Fruit fly (Drosophila melanogaster) whole organism, embryonic: Measurements from ENCODE around the gene Gem2.

Source experiments
- Awh ChIP-seq: fragments of 200-800 bp; sonication (Bioruptor generic); IDR thresholded peaks from 2 replicates; pipeline ENCODE4, ENCODE4 v1.3.6; 2022; ENCODE audit warnings: missing biosample characterization, missing genetic modification characterization
- Blimp-1 ChIP-seq: fragments of 200-800 bp; sonication (Bioruptor generic); optimal IDR thresholded peaks from 3 replicates; lab custom pipeline; 2018; ENCODE audit warnings: missing biosample characterization, missing genetic modification characterization, mild to moderate bottlenecking, moderate library complexity, missing genetic modification reagents
- C15 ChIP-seq: fragments of 200-800 bp; sonication (Bioruptor generic); IDR thresholded peaks from 3 replicates; pipeline ENCODE4 v1.3.6; 2022; ENCODE audit warnings: missing biosample characterization, missing genetic modification characterization
- CG10147 ChIP-seq: fragments of 200-800 bp; sonication (Bioruptor generic); optimal IDR thresholded peaks from 2 replicates; lab custom pipeline; 2019; ENCODE audit warnings: missing biosample characterization, mild to moderate bottlenecking, missing genetic modification characterization, moderate library complexity
- CG10565 ChIP-seq: fragments of 200-800 bp; sonication (Bioruptor generic); optimal IDR thresholded peaks from 3 replicates; lab custom pipeline; 2016; ENCODE audit warnings: missing biosample characterization, mild to moderate bottlenecking, missing genetic modification characterization
- CG10959 ChIP-seq: fragments of 200-800 bp; sonication (Bioruptor generic); IDR thresholded peaks from 2 replicates; pipeline ENCODE4 v1.3.6; 2022; ENCODE audit warnings: missing biosample characterization, missing genetic modification characterization
- CG11504 ChIP-seq: fragments of 200-800 bp; sonication (Bioruptor generic); optimal IDR thresholded peaks from 3 replicates; lab custom pipeline; 2019; ENCODE audit warnings: missing biosample characterization, mild to moderate bottlenecking, missing genetic modification characterization, moderate library complexity
- CG12299 ChIP-seq: fragments of 200-800 bp; sonication (Bioruptor generic); optimal IDR thresholded peaks from 2 replicates; lab custom pipeline; 2018; ENCODE audit warnings: missing biosample characterization, mild to moderate bottlenecking, missing genetic modification characterization
- CG12391 ChIP-seq: fragments of 200-800 bp; sonication (Bioruptor generic); optimal IDR thresholded peaks from 3 replicates; lab custom pipeline; 2018; ENCODE audit warnings: missing biosample characterization, mild to moderate bottlenecking, missing genetic modification characterization, moderate library complexity
- CG15601 ChIP-seq: fragments of 200-800 bp; sonication (Bioruptor generic); optimal IDR thresholded peaks from 3 replicates; lab custom pipeline; 2019; ENCODE audit warnings: missing biosample characterization, mild to moderate bottlenecking, missing genetic modification characterization, moderate library complexity
- CG17361 ChIP-seq: fragments of 200-800 bp; sonication (Bioruptor generic); IDR thresholded peaks from 3 replicates; pipeline ENCODE4 v1.3.6; 2022; ENCODE audit warnings: missing biosample characterization, missing genetic modification characterization
- CG30020 ChIP-seq: fragments of 200-800 bp; optimal IDR thresholded peaks from 2 replicates; lab custom pipeline; 2019; ENCODE audit warnings: missing biosample characterization, mild to moderate bottlenecking, missing genetic modification characterization, moderate library complexity
- CG32532 ChIP-seq: fragments of 200-800 bp; sonication (Bioruptor generic); IDR thresholded peaks from 2 replicates; pipeline ENCODE4 v1.3.6; 2022; ENCODE audit warnings: missing biosample characterization, missing genetic modification characterization
- CG32767 ChIP-seq: fragments of 200-800 bp; sonication (Bioruptor generic); IDR thresholded peaks from 2 replicates; pipeline ENCODE4 v1.3.6; 2022; ENCODE audit warnings: missing biosample characterization, missing genetic modification characterization
- CG5953 ChIP-seq: fragments of 200-800 bp; sonication (Bioruptor generic); IDR thresholded peaks from 2 replicates; pipeline ENCODE4 v1.3.6; 2022; ENCODE audit warnings: missing biosample characterization, missing genetic modification characterization
- CG7357 ChIP-seq: fragments of 200-800 bp; sonication (Bioruptor generic); IDR thresholded peaks from 3 replicates; pipeline ENCODE4 v1.3.6; 2022; ENCODE audit warnings: missing biosample characterization, missing genetic modification characterization
- CG7963 ChIP-seq: fragments of 200-800 bp; sonication (Bioruptor generic); IDR thresholded peaks from 3 replicates; pipeline ENCODE4 v1.3.6; 2022; ENCODE audit warnings: missing biosample characterization, missing genetic modification characterization; ENCODE audit not compliant: partially characterized antibody
- Chrac-16 ChIP-seq: fragments of 200-800 bp; sonication (Bioruptor generic); optimal IDR thresholded peaks from 3 replicates; lab custom pipeline; 2016; ENCODE audit warnings: missing biosample characterization, missing genetic modification characterization
- CkIIα-i1 ChIP-seq: fragments of 200-800 bp; sonication (Bioruptor generic); IDR thresholded peaks from 2 replicates; pipeline ENCODE4 v1.3.6; 2022; ENCODE audit warnings: missing biosample characterization, missing genetic modification characterization
- CrebB ChIP-seq: fragments of 200-800 bp; sonication (Bioruptor generic); optimal IDR thresholded peaks from 3 replicates; lab custom pipeline; 2018; ENCODE audit warnings: missing biosample characterization, mild to moderate bottlenecking, missing genetic modification characterization
- Drgx ChIP-seq: fragments of 200-800 bp; sonication (Bioruptor generic); IDR thresholded peaks from 2 replicates; pipeline ENCODE4 v1.3.6; 2022; ENCODE audit warnings: missing biosample characterization, missing genetic modification characterization
- E2f2 ChIP-seq: fragments of 200-800 bp; sonication (Bioruptor generic); IDR thresholded peaks from 2 replicates; pipeline ENCODE4 v1.3.6; 2022; ENCODE audit warnings: missing biosample characterization, missing genetic modification characterization
- Fer3 ChIP-seq: fragments of 200-800 bp; sonication (Bioruptor generic); optimal IDR thresholded peaks from 2 replicates; lab custom pipeline; 2018; ENCODE audit warnings: missing biosample characterization, mild to moderate bottlenecking, missing genetic modification characterization, moderate library complexity
- Hr78 ChIP-seq, 2 experiments: fragments of 200-800 bp in 1 of 2; fragments of >200 bp in 1 of 2; sonication (Bioruptor generic) in 1 of 2; optimal IDR thresholded peaks; 2 replicates each; lab custom pipeline; 2017 to 2019; ENCODE audit warnings: missing biosample characterization in 2 of 2, missing genetic modification characterization in 2 of 2, mild to moderate bottlenecking in 1 of 2, moderate library complexity in 1 of 2
- Hsf ChIP-seq: fragments of 200-800 bp; sonication (Bioruptor generic); optimal IDR thresholded peaks from 3 replicates; lab custom pipeline; 2016; ENCODE audit warnings: missing biosample characterization, missing genetic modification characterization
- Med ChIP-seq: fragments of 200-800 bp; sonication (Bioruptor generic); peaks from one replicate; lab custom pipeline; 2016; ENCODE audit warnings: missing biosample characterization, missing genetic modification characterization, mild to moderate bottlenecking, inconsistent platforms, moderate library complexity
- Meics ChIP-seq: fragments of 200-800 bp; sonication (Bioruptor generic); optimal IDR thresholded peaks from 2 replicates; lab custom pipeline; 2017; ENCODE audit warnings: missing biosample characterization, mild to moderate bottlenecking, missing genetic modification characterization
- Oaz ChIP-seq: fragments of 200-800 bp; sonication (Bioruptor generic); IDR thresholded peaks from 2 replicates; pipeline ENCODE4 v1.3.6; 2022; ENCODE audit warnings: missing biosample characterization, missing genetic modification characterization
- PHDP ChIP-seq: fragments of 200-800 bp; sonication (Bioruptor generic); optimal IDR thresholded peaks from 3 replicates; lab custom pipeline; 2018; ENCODE audit warnings: missing biosample characterization, mild to moderate bottlenecking, missing genetic modification characterization, moderate library complexity
- Sox100B ChIP-seq: fragments of 200-800 bp; sonication (Bioruptor generic); optimal IDR thresholded peaks from 3 replicates; lab custom pipeline; 2018; ENCODE audit warnings: missing biosample characterization, mild to moderate bottlenecking, missing genetic modification characterization
- ase ChIP-seq: fragments of 200-800 bp; sonication (Bioruptor generic); IDR thresholded peaks from 3 replicates; pipeline ENCODE4 v1.3.6; 2022; ENCODE audit warnings: missing biosample characterization, missing genetic modification characterization
- ato ChIP-seq: fragments of 200-800 bp; sonication (Bioruptor generic); IDR thresholded peaks from 2 replicates; pipeline ENCODE4 v1.3.6; 2022; ENCODE audit warnings: missing biosample characterization, missing genetic modification characterization; ENCODE audit not compliant: partially characterized antibody
- bsh ChIP-seq, 2 experiments: fragments of 200-800 bp; sonication (Bioruptor generic); optimal IDR thresholded peaks; 2 replicates each; lab custom pipeline; 2017 to 2018; ENCODE audit warnings: mild to moderate bottlenecking in 2 of 2, missing biosample characterization in 2 of 2, missing genetic modification characterization in 2 of 2, moderate library complexity in 1 of 2
- dpn ChIP-seq, 2 experiments: fragments of 200-800 bp; sonication (Bioruptor generic); optimal IDR thresholded peaks; 3 replicates each; lab custom pipeline; 2016; ENCODE audit warnings: missing biosample characterization in 2 of 2, missing genetic modification characterization in 2 of 2
- ewg ChIP-seq: fragments of 200-800 bp; sonication (Bioruptor generic); optimal IDR thresholded peaks from 3 replicates; lab custom pipeline; 2017; ENCODE audit warnings: mild to moderate bottlenecking, missing biosample characterization, missing genetic modification reagents, missing genetic modification characterization
- ftz-f1 ChIP-seq: fragments of 200-800 bp; sonication (Bioruptor generic); optimal IDR thresholded peaks from 2 replicates; lab custom pipeline; 2016; ENCODE audit warnings: missing biosample characterization, missing genetic modification characterization
- gcm ChIP-seq: fragments of 200-800 bp; sonication (Bioruptor generic); optimal IDR thresholded peaks from 2 replicates; lab custom pipeline; 2019; ENCODE audit warnings: missing biosample characterization, mild to moderate bottlenecking, missing genetic modification characterization, moderate library complexity
- gem ChIP-seq: fragments of 200-800 bp; sonication (Bioruptor generic); optimal IDR thresholded peaks from 2 replicates; lab custom pipeline; 2019; ENCODE audit warnings: missing biosample characterization, mild to moderate bottlenecking, missing genetic modification characterization, moderate library complexity
- grau ChIP-seq: fragments of 200-800 bp; optimal IDR thresholded peaks from 3 replicates; lab custom pipeline; 2019; ENCODE audit warnings: missing biosample characterization, mild to moderate bottlenecking, missing genetic modification characterization, moderate library complexity
- gro ChIP-seq: fragments of 200-800 bp; sonication (Bioruptor generic); optimal IDR thresholded peaks from 2 replicates; lab custom pipeline; 2016; ENCODE audit warnings: missing biosample characterization, missing genetic modification characterization
- kah ChIP-seq: fragments of 200-800 bp; sonication (Bioruptor generic); optimal IDR thresholded peaks from 2 replicates; lab custom pipeline; 2018; ENCODE audit warnings: missing biosample characterization, mild to moderate bottlenecking, missing genetic modification characterization
- lov ChIP-seq, 2 experiments: fragments of 200-800 bp in 1 of 2; fragments of >200 bp in 1 of 2; sonication (Bioruptor generic) in 1 of 2; IDR thresholded peaks in 1 of 2; optimal IDR thresholded peaks in 1 of 2; 2 replicates in 1 of 2; 3 replicates in 1 of 2; pipeline versions ENCODE4 v1.3.6 to Lab custom; 2017 to 2022; ENCODE audit warnings: missing biosample characterization in 1 of 2, missing genetic modification characterization in 1 of 2
- pfk ChIP-seq: fragments of 200-800 bp; sonication (Bioruptor generic); optimal IDR thresholded peaks from 2 replicates; lab custom pipeline; 2018; ENCODE audit warnings: missing biosample characterization, mild to moderate bottlenecking, missing genetic modification characterization, moderate library complexity
- pum ChIP-seq: fragments of 200-800 bp; sonication (Bioruptor generic); optimal IDR thresholded peaks from 2 replicates; lab custom pipeline; 2016; ENCODE audit warnings: missing biosample characterization, missing genetic modification characterization
- sd ChIP-seq: fragments of 200-800 bp; sonication (Bioruptor generic); optimal IDR thresholded peaks from 3 replicates; lab custom pipeline; 2018; ENCODE audit warnings: missing biosample characterization, mild to moderate bottlenecking, missing genetic modification characterization, moderate library complexity
- toy ChIP-seq: fragments of 200-800 bp; sonication (Bioruptor generic); IDR thresholded peaks from 2 replicates; pipeline ENCODE4 v1.3.6; 2022; ENCODE audit warnings: missing biosample characterization, missing genetic modification characterization
- unpg ChIP-seq: fragments of 200-800 bp; sonication (Bioruptor generic); optimal IDR thresholded peaks from 3 replicates; lab custom pipeline; 2018; ENCODE audit warnings: missing biosample characterization, mild to moderate bottlenecking, missing genetic modification characterization, moderate library complexity

Gene Gem2

dm6 chr3L:19074673-19075402, 25.3 kb downstream of the Gem2 start (continued):
- TF ChIP-seq lov (optimal IDR thresholded peaks at IDR 0.05; lab: Kevin White, UChicago) (no peak), lov (GFP tag; IDR thresholded peaks at IDR 0.05; lab: Robert Waterston, UW) (no peak), CG12299 (tag; lab: Kevin White, UChicago) (no peak), Hr78 (GFP tag; optimal IDR thresholded peaks at IDR 0.05; lab: Kevin White, UChicago) (no peak), sd (tag; lab: Kevin White, UChicago) (no peak), Med (GFP tag; lab: Kevin White, UChicago) (peak; percentile 68), ftz-f1 (GFP tag; lab: Kevin White, UChicago) (no peak), CG32767 (GFP tag; lab: Robert Waterston, UW) (0 out of 2 replicates have a peak, but pooled peaks have one; percentile 31), C15 (GFP tag; lab: Robert Waterston, UW) (no peak), Fer3 (tag; lab: Kevin White, UChicago) (no peak), kah (no peak)
- TF ChIP-seq, all 482 proteins: peak for 10

dm6 chr3L:19073909-19074239, 26.3 kb downstream of the Gem2 start:
- TF ChIP-seq gro (GFP tag; lab: Kevin White, UChicago) (no peak), toy (GFP tag; lab: Robert Waterston, UW) (no peak), CG32532 (GFP tag; lab: Robert Waterston, UW) (no peak), CG10959 (GFP tag; lab: Robert Waterston, UW) (no peak), Meics (GFP tag; lab: Kevin White, UChicago) (peak; percentile 21), ewg (peak; percentile 28), Sox100B (GFP tag; lab: Kevin White, UChicago) (peak; percentile 75), Chrac-16 (GFP tag; lab: Kevin White, UChicago) (no peak), CG7963 (GFP tag; lab: Robert Waterston, UW) (no peak), CG5953 (GFP tag; lab: Robert Waterston, UW) (no peak), ase (GFP tag; lab: Robert Waterston, UW) (no peak), gcm (peak; percentile 46), pfk (GFP tag; lab: Kevin White, UChicago) (no peak), Oaz (GFP tag; lab: Robert Waterston, UW) (no peak), CG15601 (tag; lab: Kevin White, UChicago) (peak; percentile 63), CkIIα-i1 (GFP tag; lab: Robert Waterston, UW) (no peak), CG11504 (peak; percentile 75), CG7357 (0 out of 3 replicates have a peak, but pooled peaks have one; percentile 18), Awh (GFP tag; lab: Robert Waterston, UW) (no peak), gem (tag; lab: Kevin White, UChicago) (peak; percentile 82), CG12391 (tag; lab: Kevin White, UChicago) (peak; percentile 73), unpg (GFP tag; lab: Kevin White, UChicago) (peak; percentile 57), CG17361 (GFP tag; lab: Robert Waterston, UW) (peak; percentile 83; the same call in 2 of the 3 replicates), ato (GFP tag; lab: Robert Waterston, UW) (no peak), CG10565 (no peak), Blimp-1 (peak; percentile 86), CG10147 (GFP tag; lab: Kevin White, UChicago) (no peak), bsh (GFP tag; optimal IDR thresholded peaks at IDR 0.05; lab: Kevin White, UChicago) (peak in 1 of 2 experiments; percentile 79), sd (tag; lab: Kevin White, UChicago) (peak; percentile 17), Hsf (GFP tag; lab: Kevin White, UChicago) (no peak), E2f2 (GFP tag; lab: Robert Waterston, UW) (no peak), CG30020 (tag; lab: Kevin White, UChicago) (no peak), CrebB (tag; lab: Kevin White, UChicago) (no peak), PHDP (tag; lab: Kevin White, UChicago) (peak; percentile 65), dpn (GFP tag; optimal IDR thresholded peaks at IDR 0.05; lab: Kevin White, UChicago) (peak in 1 of 2 experiments; percentile 3), grau (tag; lab: Kevin White, UChicago) (peak; percentile 52), pum (GFP tag; lab: Kevin White, UChicago) (no peak), Drgx (GFP tag; lab: Robert Waterston, UW) (no peak)
